Fruit fly (Drosophila melanogaster): ENCODE data around the gene para.

para gene

DNA sequence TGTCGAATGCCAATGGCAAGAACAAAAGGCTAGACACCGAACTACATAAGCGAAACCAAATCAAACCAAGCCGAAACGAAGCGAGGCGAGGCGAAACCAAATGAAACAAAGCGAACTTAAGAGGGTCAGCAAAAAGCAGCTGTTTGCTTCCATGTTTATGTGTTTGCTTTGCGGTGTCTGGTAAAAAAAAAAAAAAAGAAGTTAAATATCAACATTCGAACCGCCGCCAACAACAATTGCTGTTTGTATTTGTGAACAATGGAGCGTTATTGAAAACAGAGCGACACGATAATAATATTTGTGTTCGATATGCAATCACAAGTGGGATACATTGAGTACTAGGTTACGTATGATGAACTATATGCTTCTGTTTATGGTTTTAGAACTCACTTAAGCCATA is 40.8 kb upstream of the para start (continued):
- TF ChIP-seq lab (GFP tag; optimal IDR thresholded peaks at IDR 0.05), result peak; percentile 71
- peak; percentile 61; the same call in 1 of the 2 replicates for TF ChIP-seq Rfx (GFP tag; IDR thresholded peaks at IDR 0.05)
- TF ChIP-seq CG9876 (GFP tag; optimal IDR thresholded peaks at IDR 0.05), result peak; percentile 39
- no peak for TF ChIP-seq CG2712 (tag; optimal IDR thresholded peaks at IDR 0.05)
- peak; percentile 9 for TF ChIP-seq Bdp1 (GFP tag; optimal IDR thresholded peaks at IDR 0.05)
- TF ChIP-seq toy (GFP tag; IDR thresholded peaks at IDR 0.05), result peak; percentile 38; the same call in 1 of the 2 replicates
- no peak for TF ChIP-seq CG4707 (GFP tag; optimal IDR thresholded peaks at IDR 0.05)
- TF ChIP-seq gem (tag; optimal IDR thresholded peaks at IDR 0.05), result peak; percentile 50
- TF ChIP-seq CG17359 (tag; optimal IDR thresholded peaks at IDR 0.05), result peak; percentile 20
- TF ChIP-seq HHEX (GFP tag; optimal IDR thresholded peaks at IDR 0.05), result peak; percentile 12
- no peak for TF ChIP-seq CG7839 (tag; optimal IDR thresholded peaks at IDR 0.05)
- TF ChIP-seq stc (GFP tag; IDR thresholded peaks at IDR 0.05), result peak; percentile 36; the same call in 1 of the 2 replicates
- TF ChIP-seq pnt (GFP tag; optimal IDR thresholded peaks at IDR 0.05), result peak; percentile 11
- peak; percentile 58 for TF ChIP-seq ATbp (GFP tag; optimal IDR thresholded peaks at IDR 0.05)
- TF ChIP-seq Med (GFP tag), result peak; percentile 85
- TF ChIP-seq Awh (GFP tag; IDR thresholded peaks at IDR 0.05), result no peak
- peak; percentile 17 for TF ChIP-seq CG18619 (GFP tag; optimal IDR thresholded peaks at IDR 0.05)
- peak; percentile 10 for TF ChIP-seq CG1603 (tag; optimal IDR thresholded peaks at IDR 0.05)
- peak; percentile 35 for TF ChIP-seq dmrt99B (tag; optimal IDR thresholded peaks at IDR 0.05)
- TF ChIP-seq scrt (GFP tag; optimal IDR thresholded peaks at IDR 0.05), result peak; percentile 24
- TF ChIP-seq lbe (GFP tag; optimal IDR thresholded peaks at IDR 0.05), result peak; percentile 14
- peak; percentile 44 for TF ChIP-seq eyg (GFP tag; optimal IDR thresholded peaks at IDR 0.05)
- TF ChIP-seq CG14014 (GFP tag; IDR thresholded peaks at IDR 0.05), result peak; percentile 55; the same call in 1 of the 2 replicates
- peak; percentile 53 for TF ChIP-seq CG15514 (GFP tag; optimal IDR thresholded peaks at IDR 0.05)
- no peak for TF ChIP-seq btn (GFP tag; optimal IDR thresholded peaks at IDR 0.05)
- peak; percentile 57 for TF ChIP-seq caup (GFP tag; optimal IDR thresholded peaks at IDR 0.05; ENCODE audit: severe bottlenecking)

DNA sequence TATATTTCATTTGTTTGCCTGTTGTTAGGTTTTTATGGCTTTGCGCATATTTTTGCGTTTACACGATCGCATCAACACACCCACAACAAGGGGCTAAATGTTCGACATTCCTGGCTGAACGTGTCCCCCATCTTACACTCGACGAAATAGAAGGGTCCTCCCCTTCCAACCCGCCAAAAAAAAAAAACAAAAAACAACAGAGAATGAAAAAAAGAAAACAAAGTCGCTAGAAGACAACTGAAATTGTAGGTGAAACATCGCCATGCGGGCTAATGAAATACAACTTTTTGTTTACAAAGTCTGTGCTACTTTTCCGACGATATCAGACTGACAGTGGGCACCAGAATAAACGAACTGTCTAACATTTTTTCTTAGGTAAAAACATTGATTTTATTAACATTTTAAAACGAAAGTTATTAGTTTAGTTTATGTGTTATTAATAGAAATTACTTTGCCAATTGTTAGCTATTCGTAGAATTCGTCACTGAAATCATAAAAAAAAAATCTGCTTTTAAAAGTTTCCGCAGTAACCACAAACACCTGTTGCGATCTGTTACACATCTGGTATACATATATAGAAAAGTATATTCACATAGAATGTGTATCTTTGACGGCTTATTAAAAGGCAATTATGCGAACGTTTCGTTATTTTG is 37.8 kb upstream of the para start:
- TF ChIP-seq odd (GFP tag; optimal IDR thresholded peaks at IDR 0.05) (no peak), CG18619 (GFP tag; optimal IDR thresholded peaks at IDR 0.05) (no peak), fu2 (GFP tag; optimal IDR thresholded peaks at IDR 0.05) (no peak), Dip3 (GFP tag; optimal IDR thresholded peaks at IDR 0.05) (no peak), tap (tag; optimal IDR thresholded peaks at IDR 0.05) (no peak), bowl (GFP tag; IDR thresholded peaks at IDR 0.05) (no peak), tin (GFP tag; optimal IDR thresholded peaks at IDR 0.05) (no peak), kah (GFP tag; optimal IDR thresholded peaks at IDR 0.05) (peak; percentile 55), Xbp1 (GFP tag; optimal IDR thresholded peaks at IDR 0.05) (no peak), fru (optimal IDR thresholded peaks at IDR 0.05) (no peak), CG4360 (GFP tag; IDR thresholded peaks at IDR 0.05) (no peak), CG18011 (GFP tag; optimal IDR thresholded peaks at IDR 0.05) (no peak), CG32532 (GFP tag; IDR thresholded peaks at IDR 0.05) (peak; percentile 46), CHES-1-like (GFP tag; optimal IDR thresholded peaks at IDR 0.05) (no peak), ase (GFP tag; IDR thresholded peaks at IDR 0.05) (no peak), cas (GFP tag; IDR thresholded peaks at IDR 0.05) (no peak), NfI (GFP tag; optimal IDR thresholded peaks at IDR 0.05) (no peak), CG13894 (tag; optimal IDR thresholded peaks at IDR 0.05) (no peak), mirr (GFP tag; optimal IDR thresholded peaks at IDR 0.05) (no peak), CG9609 (GFP tag; optimal IDR thresholded peaks at IDR 0.05) (no peak), CG3281 (GFP tag; optimal IDR thresholded peaks at IDR 0.05) (no peak), slbo (GFP tag; IDR thresholded peaks at IDR 0.05) (peak; percentile 19; the same call in 1 of the 2 replicates), CG13424 (tag; optimal IDR thresholded peaks at IDR 0.05) (peak; percentile 17), Atf-2 (GFP tag; optimal IDR thresholded peaks at IDR 0.05) (no peak), CG7786 (GFP tag; optimal IDR thresholded peaks at IDR 0.05) (peak; percentile 3), gem (tag; optimal IDR thresholded peaks at IDR 0.05) (peak; percentile 44), salm (tag; optimal IDR thresholded peaks at IDR 0.05) (no peak)

Measured in whole organism, embryonic.